In the genomic region with DNA sequence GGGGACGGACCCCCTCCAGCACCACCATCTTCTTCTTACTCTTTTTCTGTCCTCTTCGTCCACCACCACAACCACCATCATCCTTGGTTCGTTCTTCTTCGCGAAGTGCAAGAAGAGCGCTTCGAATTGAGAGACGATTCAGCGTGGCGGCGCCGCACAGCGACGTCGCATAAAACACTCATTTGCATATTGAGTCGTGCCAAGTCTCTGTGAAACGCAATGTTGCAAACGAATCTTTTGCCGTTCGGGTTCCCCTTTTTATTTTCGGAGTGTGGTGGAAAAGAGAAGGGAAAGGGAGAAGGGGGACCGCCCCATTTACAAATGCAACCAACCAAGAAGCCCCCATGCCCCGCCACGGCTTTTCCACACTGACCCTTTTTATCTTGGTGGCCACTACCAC, we compare ENCODE assay signal across 1 worm cellular context.
TF ChIP-seq lines count a peak whose summit lies in the region.

No protein-coding gene starts in this region.

TF ChIP-seq in whole organism, L4 larva, 104 proteins besides CTCF, POLR2A, EP300 and RAD21 (continued from another document):
- TF ChIP-seq aly-2 (tag; optimal IDR thresholded peaks at IDR 0.05; lab: Kevin White, UChicago): no peak
- TF ChIP-seq lin-29 (GFP tag; IDR thresholded peaks at IDR 0.05; lab: Robert Waterston, UW): no peak
- no peak for TF ChIP-seq pqm-1 (tag; optimal IDR thresholded peaks at IDR 0.05; lab: Kevin White, UChicago)
- no peak for TF ChIP-seq lir-3 (tag; optimal IDR thresholded peaks at IDR 0.05; lab: Kevin White, UChicago)
- TF ChIP-seq fos-1 (tag; optimal IDR thresholded peaks at IDR 0.05; lab: Kevin White, UChicago): no peak
- TF ChIP-seq ama-1 (optimal IDR thresholded peaks at IDR 0.05; lab: Kevin White, UChicago): no peak
